Worm (Caenorhabditis elegans) whole organism, late embryonic: ENCODE measurements around the gene snx-17.

Source experiments
- C08G9.2 ChIP-seq: sonication (generic microtip); optimal IDR thresholded peaks from 2 replicates; lab custom pipeline; 2016; ENCODE audit warnings: mild to moderate bottlenecking, missing genetic modification characterization, moderate library complexity, missing compliant biosample characterization
- C38D4.7 ChIP-seq: fragments of 200-800 bp; sonication (Bioruptor generic); optimal IDR thresholded peaks from 2 replicates; lab custom pipeline; 2018; ENCODE audit warnings: mild to moderate bottlenecking, missing genetic modification characterization, moderate library complexity, missing compliant biosample characterization
- F13H6.1 ChIP-seq: sonication (generic microtip); optimal IDR thresholded peaks from 2 replicates; lab custom pipeline; 2016; ENCODE audit warnings: missing genetic modification characterization, missing compliant biosample characterization
- K09A11.1 ChIP-seq: sonication (generic microtip); optimal IDR thresholded peaks from 2 replicates; lab custom pipeline; 2017; ENCODE audit warnings: antibody characterized with exemption, mild to moderate bottlenecking, missing genetic modification characterization, missing compliant biosample characterization; ENCODE audit not compliant: insufficient read depth
- Y22D7AL.16 ChIP-seq: sonication (generic microtip); optimal IDR thresholded peaks from 2 replicates; lab custom pipeline; 2016; ENCODE audit warnings: missing genetic modification characterization, missing compliant biosample characterization
- ahr-1 ChIP-seq: sonication (generic microtip); optimal IDR thresholded peaks from 2 replicates; lab custom pipeline; 2016; ENCODE audit warnings: missing genetic modification characterization, missing compliant biosample characterization
- ceh-14 ChIP-seq: sonication (generic microtip); optimal IDR thresholded peaks from 2 replicates; lab custom pipeline; 2016; ENCODE audit warnings: missing genotype, missing genetic modification characterization, missing compliant biosample characterization
- ceh-19 ChIP-seq: fragments of 200-800 bp; sonication (Bioruptor generic); optimal IDR thresholded peaks from 2 replicates; lab custom pipeline; 2018; ENCODE audit warnings: mild to moderate bottlenecking, missing genetic modification characterization, missing compliant biosample characterization
- ceh-22 ChIP-seq: sonication (generic microtip); optimal IDR thresholded peaks from 2 replicates; lab custom pipeline; 2017; ENCODE audit warnings: missing biosample characterization, missing genetic modification characterization
- ceh-31 ChIP-seq: sonication (generic microtip); optimal IDR thresholded peaks from 2 replicates; lab custom pipeline; 2016; ENCODE audit warnings: missing genetic modification characterization, missing compliant biosample characterization
- ceh-34 ChIP-seq: sonication (generic microtip); optimal IDR thresholded peaks from 2 replicates; lab custom pipeline; 2016; ENCODE audit warnings: mild to moderate bottlenecking, missing genetic modification characterization, missing compliant biosample characterization
- ceh-48 ChIP-seq: sonication (generic microtip); optimal IDR thresholded peaks from 2 replicates; lab custom pipeline; 2016; ENCODE audit warnings: missing genetic modification characterization, inconsistent platforms, missing compliant biosample characterization
- ceh-6 ChIP-seq: fragments of 200-800 bp; sonication (Bioruptor generic); optimal IDR thresholded peaks from 2 replicates; lab custom pipeline; 2018; ENCODE audit warnings: mild to moderate bottlenecking, missing genetic modification characterization, missing compliant biosample characterization
- ceh-9 ChIP-seq: sonication (generic microtip); optimal IDR thresholded peaks from 2 replicates; lab custom pipeline; 2016; ENCODE audit warnings: mild to moderate bottlenecking, missing genetic modification characterization, inconsistent platforms, missing compliant biosample characterization
- dmd-4 ChIP-seq: sonication (generic microtip); optimal IDR thresholded peaks from 2 replicates; lab custom pipeline; 2016; ENCODE audit warnings: borderline replicate concordance, missing genetic modification characterization, missing compliant biosample characterization
- dve-1 ChIP-seq: sonication (generic microtip); optimal IDR thresholded peaks from 2 replicates; lab custom pipeline; 2017; ENCODE audit warnings: antibody characterized with exemption, mild to moderate bottlenecking, missing genetic modification characterization, missing compliant biosample characterization
- elt-2 ChIP-seq: sonication (generic microtip); optimal IDR thresholded peaks from 2 replicates; lab custom pipeline; 2016; ENCODE audit warnings: missing genetic modification reagents, missing genetic modification characterization, missing compliant biosample characterization
- elt-4 ChIP-seq: sonication (generic microtip); optimal IDR thresholded peaks from 2 replicates; lab custom pipeline; 2016; ENCODE audit warnings: missing genetic modification characterization, missing compliant biosample characterization
- fax-1 ChIP-seq: sonication (generic microtip); optimal IDR thresholded peaks from 2 replicates; lab custom pipeline; 2016; ENCODE audit warnings: missing genotype, missing genetic modification characterization, missing compliant biosample characterization
- fkh-10 ChIP-seq: fragments of 150-350 bp; optimal IDR thresholded peaks from 2 replicates; lab custom pipeline; 2014; ENCODE audit warnings: missing biosample characterization, missing genetic modification reagents, missing genetic modification characterization
- fkh-6 ChIP-seq: sonication (generic microtip); optimal IDR thresholded peaks from 2 replicates; lab custom pipeline; 2016; ENCODE audit warnings: missing genetic modification characterization, missing compliant biosample characterization
- gmeb-2 ChIP-seq: sonication (generic microtip); optimal IDR thresholded peaks from 2 replicates; lab custom pipeline; 2016; ENCODE audit warnings: missing genetic modification characterization, inconsistent platforms, missing compliant biosample characterization
- hlh-6 ChIP-seq: sonication (generic microtip); optimal IDR thresholded peaks from 2 replicates; lab custom pipeline; 2016; ENCODE audit warnings: missing genotype, missing genetic modification characterization, missing compliant biosample characterization
- hlh-8 ChIP-seq: sonication (generic microtip); optimal IDR thresholded peaks from 2 replicates; lab custom pipeline; 2016; ENCODE audit warnings: missing genotype, missing genetic modification characterization, missing compliant biosample characterization
- lim-6 ChIP-seq: sonication (generic microtip); optimal IDR thresholded peaks from 2 replicates; lab custom pipeline; 2016; ENCODE audit warnings: missing genetic modification characterization, missing compliant biosample characterization
- lin-11 ChIP-seq: fragments of 200-800 bp; sonication (Bioruptor generic); optimal IDR thresholded peaks from 2 replicates; lab custom pipeline; 2018; ENCODE audit warnings: mild to moderate bottlenecking, missing genetic modification characterization, missing compliant biosample characterization
- mec-3 ChIP-seq: sonication (generic microtip); optimal IDR thresholded peaks from 2 replicates; lab custom pipeline; 2016; ENCODE audit warnings: borderline replicate concordance, missing genetic modification characterization, missing compliant biosample characterization
- nhr-11 ChIP-seq: fragments of 150-350 bp; optimal IDR thresholded peaks from 2 replicates; lab custom pipeline; 2014; ENCODE audit warnings: missing biosample characterization, missing genetic modification characterization
- odd-2 ChIP-seq: sonication (generic microtip); optimal IDR thresholded peaks from 2 replicates; lab custom pipeline; 2017; ENCODE audit warnings: antibody characterized with exemption, mild to moderate bottlenecking, missing genetic modification characterization, missing compliant biosample characterization
- pag-3 ChIP-seq: sonication (generic microtip); optimal IDR thresholded peaks from 2 replicates; lab custom pipeline; 2016; ENCODE audit warnings: missing compliant biosample characterization, missing genetic modification characterization, borderline replicate concordance
- pat-9 ChIP-seq: fragments of 200-800 bp; sonication (Bioruptor generic); optimal IDR thresholded peaks from 2 replicates; lab custom pipeline; 2018; ENCODE audit warnings: mild to moderate bottlenecking, missing genetic modification characterization, moderate library complexity, missing compliant biosample characterization
- pax-1 ChIP-seq: fragments of 150-350 bp; optimal IDR thresholded peaks from 2 replicates; lab custom pipeline; 2014; ENCODE audit warnings: missing biosample characterization, missing genetic modification characterization
- pha-2 ChIP-seq: sonication (generic microtip); optimal IDR thresholded peaks from 2 replicates; lab custom pipeline; 2017; ENCODE audit warnings: mild to moderate bottlenecking, missing genetic modification characterization, missing compliant biosample characterization
- pha-4 ChIP-seq: fragments of 150-350 bp; optimal IDR thresholded peaks from 2 replicates; lab custom pipeline; 2018; ENCODE audit warnings: missing biosample characterization, missing genetic modification reagents, missing genetic modification characterization
- pqm-1 ChIP-seq: sonication (generic microtip); optimal IDR thresholded peaks from 2 replicates; lab custom pipeline; 2016; ENCODE audit warnings: missing genetic modification characterization, missing compliant biosample characterization
- pros-1 ChIP-seq: fragments of 150-350 bp; optimal IDR thresholded peaks from 2 replicates; lab custom pipeline; 2014; ENCODE audit warnings: missing biosample characterization, missing genetic modification reagents, missing genetic modification characterization
- ref-2 ChIP-seq: sonication (generic microtip); optimal IDR thresholded peaks from 2 replicates; lab custom pipeline; 2016; ENCODE audit warnings: missing genetic modification characterization, missing compliant biosample characterization
- sdc-2 ChIP-seq: sonication (generic microtip); optimal IDR thresholded peaks from 2 replicates; lab custom pipeline; 2016; ENCODE audit warnings: missing genotype, missing genetic modification characterization, missing compliant biosample characterization
- sox-4 ChIP-seq: sonication (generic microtip); optimal IDR thresholded peaks from 2 replicates; lab custom pipeline; 2017; ENCODE audit warnings: mild to moderate bottlenecking, missing genetic modification characterization, inconsistent platforms, missing compliant biosample characterization
- syd-9 ChIP-seq: sonication (generic microtip); optimal IDR thresholded peaks from 2 replicates; lab custom pipeline; 2016; ENCODE audit warnings: mild to moderate bottlenecking, missing genetic modification characterization, moderate library complexity, missing compliant biosample characterization
- tbx-2 ChIP-seq: sonication (generic microtip); optimal IDR thresholded peaks from 2 replicates; lab custom pipeline; 2016; ENCODE audit warnings: missing genetic modification characterization, missing compliant biosample characterization
- ttx-3 ChIP-seq: sonication (generic microtip); optimal IDR thresholded peaks from 2 replicates; lab custom pipeline; 2016; ENCODE audit warnings: missing genetic modification reagents, missing genetic modification characterization, missing compliant biosample characterization
- unc-3 ChIP-seq, 2 experiments: fragments of 200-800 bp in 1 of 2; sonication (Bioruptor generic) in 1 of 2; sonication (generic microtip) in 1 of 2; conservative IDR thresholded peaks in 1 of 2; optimal IDR thresholded peaks in 1 of 2; 2 replicates each; pipeline versions ENCODE4 v1.3.6 to Lab custom; 2016 to 2022; ENCODE audit warnings: missing compliant biosample characterization in 2 of 2, missing genetic modification characterization in 2 of 2, missing genetic modification reagents in 1 of 2
- unc-42 ChIP-seq: sonication (generic microtip); optimal IDR thresholded peaks from 2 replicates; lab custom pipeline; 2016; ENCODE audit warnings: missing genotype, missing genetic modification characterization, missing compliant biosample characterization
- zip-5 ChIP-seq: sonication (generic microtip); optimal IDR thresholded peaks from 2 replicates; lab custom pipeline; 2016; ENCODE audit warnings: missing genetic modification characterization, missing compliant biosample characterization
- ztf-16 ChIP-seq: sonication (generic microtip); optimal IDR thresholded peaks from 2 replicates; lab custom pipeline; 2017; ENCODE audit warnings: missing genetic modification characterization, missing compliant biosample characterization

The snx-17 gene

ce11 chrX:13143762-13144732 is 22.0 kb upstream of the snx-17 start (continued):
- TF ChIP-seq pros-1 (tag; lab: Kevin White, UChicago) (peak; percentile 60), ceh-22 (tag; lab: Kevin White, UChicago) (peak; percentile 65), Y22D7AL.16 (tag; lab: Kevin White, UChicago) (no peak), dve-1 (tag; lab: Kevin White, UChicago) (no peak), ttx-3 (tag; lab: Kevin White, UChicago) (no peak), ceh-19 (peak; percentile 57), pha-2 (tag; lab: Kevin White, UChicago) (no peak), dmd-4 (tag; lab: Kevin White, UChicago) (peak; percentile 68), pat-9 (no peak), sox-4 (tag; lab: Kevin White, UChicago) (no peak), zip-5 (tag; lab: Kevin White, UChicago) (no peak), ceh-14 (tag; lab: Kevin White, UChicago) (peak; percentile 18), hlh-6 (tag; lab: Kevin White, UChicago) (peak; percentile 58), ref-2 (tag; lab: Kevin White, UChicago) (peak; percentile 38), ceh-6 (GFP tag; lab: Kevin White, UChicago) (peak; percentile 46), pha-4 (tag; lab: Kevin White, UChicago) (no peak), lim-6 (tag; lab: Kevin White, UChicago) (no peak), elt-4 (tag; lab: Kevin White, UChicago) (peak; percentile 67), unc-42 (tag; lab: Kevin White, UChicago) (no peak), unc-3 (GFP tag; conservative IDR thresholded peaks at IDR 0.05; lab: Robert Waterston, UW) (no peak), unc-3 (tag; optimal IDR thresholded peaks at IDR 0.05; lab: Kevin White, UChicago) (no peak), syd-9 (tag; lab: Kevin White, UChicago) (no peak), sdc-2 (tag; lab: Kevin White, UChicago) (peak; percentile 58), ahr-1 (no peak), nhr-11 (tag; lab: Kevin White, UChicago) (no peak), ceh-34 (tag; lab: Kevin White, UChicago) (peak; percentile 92), pax-1 (no peak), ztf-16 (tag; lab: Kevin White, UChicago) (no peak), fkh-10 (no peak), ceh-9 (tag; lab: Kevin White, UChicago) (no peak), ceh-48 (tag; lab: Kevin White, UChicago) (no peak), odd-2 (tag; lab: Kevin White, UChicago) (no peak), ceh-31 (tag; lab: Kevin White, UChicago) (peak; percentile 77), fax-1 (tag; lab: Kevin White, UChicago) (no peak), C38D4.7 (GFP tag; lab: Kevin White, UChicago) (no peak), pqm-1 (tag; lab: Kevin White, UChicago) (no peak), gmeb-2 (tag; lab: Kevin White, UChicago) (no peak)

- TF ChIP-seq ceh-31 (tag; lab: Kevin White, UChicago) (peak; percentile 67), ceh-9 (tag; lab: Kevin White, UChicago) (no peak), fkh-10 (peak; percentile 18), ceh-19 (peak; percentile 1), dve-1 (tag; lab: Kevin White, UChicago) (no peak), unc-42 (tag; lab: Kevin White, UChicago) (peak; percentile 62), ceh-14 (tag; lab: Kevin White, UChicago) (peak; percentile 38), K09A11.1 (no peak), hlh-8 (peak; percentile 5), pag-3 (no peak), gmeb-2 (tag; lab: Kevin White, UChicago) (no peak), pros-1 (tag; lab: Kevin White, UChicago) (no peak), fkh-6 (tag; lab: Kevin White, UChicago) (peak; percentile 34), elt-2 (tag; lab: Kevin White, UChicago) (no peak), sdc-2 (tag; lab: Kevin White, UChicago) (peak; percentile 44), lin-11 (tag; lab: Kevin White, UChicago) (peak; percentile 2), ref-2 (tag; lab: Kevin White, UChicago) (peak; percentile 54), tbx-2 (peak; percentile 16), C08G9.2 (no peak), F13H6.1 (tag; lab: Kevin White, UChicago) (no peak), mec-3 (no peak), lim-6 (tag; lab: Kevin White, UChicago) (peak; percentile 40), sox-4 (tag; lab: Kevin White, UChicago) (no peak), ceh-6 (GFP tag; lab: Kevin White, UChicago) (peak; percentile 19), ceh-34 (tag; lab: Kevin White, UChicago) (peak; percentile 9)
These were observed 21.1 kb upstream of the snx-17 start for ce11 chrX:13143236-13143635.
